Worm (Caenorhabditis elegans) whole organism, midembryonic: Measurements from ENCODE around the gene F09C12.8.
"Not testable (repeated sequence)": the region's sequence is repeated elsewhere in the genome, so short reads cannot be mapped to it uniquely, and the experiment has no call there.

ENCODE experiments used
- T22C8.4 ChIP-seq: fragments of 200-800 bp; sonication (Bioruptor generic); IDR thresholded peaks from 2 replicates; pipeline ENCODE4 v1.3.6; 2022; ENCODE audit warnings: missing genetic modification characterization, missing compliant biosample characterization
- cog-1 ChIP-seq: sonication (generic microtip); optimal IDR thresholded peaks from 2 replicates; lab custom pipeline; 2016; ENCODE audit warnings: missing genetic modification characterization, missing compliant biosample characterization
- flt-1 ChIP-seq: fragments of 200-800 bp; sonication (Bioruptor generic); IDR thresholded peaks from 2 replicates; pipeline ENCODE4 v1.3.6; 2022; ENCODE audit warnings: missing genetic modification characterization, missing compliant biosample characterization
- klf-2 ChIP-seq: fragments of 200-800 bp; sonication (Bioruptor generic); conservative IDR thresholded peaks from 2 replicates; pipeline ENCODE4 v1.3.6; 2022; ENCODE audit warnings: missing genetic modification reagents, missing genetic modification characterization, missing compliant biosample characterization
- med-1 ChIP-seq: sonication (generic microtip); optimal IDR thresholded peaks from 2 replicates; lab custom pipeline; 2017; ENCODE audit warnings: missing genetic modification characterization, mild to moderate bottlenecking, missing compliant biosample characterization, antibody characterized with exemption, missing genetic modification reagents; ENCODE audit not compliant: insufficient read depth
- ref-1 ChIP-seq: fragments of 200-800 bp; sonication (Bioruptor generic); conservative IDR thresholded peaks from 2 replicates; pipeline ENCODE4 v1.3.6; 2022; ENCODE audit warnings: missing genetic modification reagents, missing genetic modification characterization, missing compliant biosample characterization
- tab-1 ChIP-seq: fragments of 200-800 bp; sonication (Bioruptor generic); IDR thresholded peaks from 2 replicates; pipeline ENCODE4 v1.3.6; 2022; ENCODE audit warnings: missing genetic modification characterization, missing compliant biosample characterization
- ztf-23 ChIP-seq: fragments of 200-800 bp; sonication (Bioruptor generic); IDR thresholded peaks from 2 replicates; pipeline ENCODE4 v1.3.6; 2022; ENCODE audit warnings: missing genetic modification reagents, missing genetic modification characterization, missing compliant biosample characterization
- ztf-29 ChIP-seq: fragments of 200-800 bp; sonication (Bioruptor generic); IDR thresholded peaks from 2 replicates; pipeline ENCODE4 v1.3.6; 2022; ENCODE audit warnings: missing genetic modification reagents, missing genetic modification characterization, missing compliant biosample characterization

Gene F09C12.8

DNA sequence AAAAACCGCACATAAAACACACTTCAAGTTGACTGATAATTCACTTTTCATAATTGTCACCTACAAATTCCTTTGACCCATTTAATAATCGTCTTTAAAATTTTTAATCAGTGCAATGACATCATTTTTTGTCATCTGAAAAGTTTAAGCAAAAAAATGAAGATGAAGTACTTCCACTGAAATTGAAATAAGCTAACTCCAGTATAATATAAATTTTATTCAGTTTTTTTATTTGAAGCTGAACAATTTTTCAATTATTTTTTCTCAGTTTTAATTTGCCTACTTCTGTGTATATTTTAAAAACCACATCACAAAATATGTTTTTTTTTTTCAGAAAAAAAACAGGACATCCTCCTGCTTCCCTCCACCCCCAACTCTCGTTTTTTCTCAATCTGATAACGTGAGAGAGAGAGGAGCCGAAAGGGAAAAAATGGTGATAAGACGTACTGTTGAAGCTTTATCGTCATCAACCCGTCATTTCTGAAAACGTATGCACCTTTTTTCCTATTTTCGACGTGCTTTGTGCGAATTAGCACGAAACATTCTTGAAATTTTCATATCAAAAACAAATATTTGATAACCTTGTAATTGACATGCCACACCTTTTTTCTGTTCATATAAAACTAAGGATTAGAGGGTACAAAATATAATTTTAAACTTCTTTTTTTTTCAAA lies 8.3 kb upstream of the F09C12.8 start, which contains the start of the genes C04G6.11 and mpk-2:
Gene C04G6.11, minus strand, starts transcription at position 51 of the 674 bp plus-strand sequence.
Gene mpk-2, plus strand, starts transcription at position 335 of the 674 bp plus-strand sequence.
- TF ChIP-seq ref-1: no peak
- TF ChIP-seq T22C8.4 (GFP tag; lab: Robert Waterston, UW): no peak
- no peak for TF ChIP-seq cog-1 (tag; lab: Kevin White, UChicago)
- TF ChIP-seq med-1: no peak
- TF ChIP-seq ztf-29 (GFP tag; lab: Robert Waterston, UW): no peak
- no peak for TF ChIP-seq flt-1 (GFP tag; lab: Robert Waterston, UW)
- TF ChIP-seq klf-2: no peak
- TF ChIP-seq ztf-23 (GFP tag; lab: Robert Waterston, UW): no peak
- TF ChIP-seq tab-1 (GFP tag; lab: Robert Waterston, UW): no peak

ce11 chrII:5105020-5105419 lies 7.2 kb upstream of the F09C12.8 start:
- TF ChIP-seq ztf-29 (GFP tag; lab: Robert Waterston, UW) (peak; percentile 98), cog-1 (tag; lab: Kevin White, UChicago) (peak; percentile 91), klf-2 (peak; percentile 95), ref-1 (peak; percentile 97), flt-1 (GFP tag; lab: Robert Waterston, UW) (peak; percentile 99), med-1 (peak; percentile 90), T22C8.4 (GFP tag; lab: Robert Waterston, UW) (peak; percentile 94), tab-1 (GFP tag; lab: Robert Waterston, UW) (peak; percentile 98), ztf-23 (GFP tag; lab: Robert Waterston, UW) (peak; percentile 96)

DNA sequence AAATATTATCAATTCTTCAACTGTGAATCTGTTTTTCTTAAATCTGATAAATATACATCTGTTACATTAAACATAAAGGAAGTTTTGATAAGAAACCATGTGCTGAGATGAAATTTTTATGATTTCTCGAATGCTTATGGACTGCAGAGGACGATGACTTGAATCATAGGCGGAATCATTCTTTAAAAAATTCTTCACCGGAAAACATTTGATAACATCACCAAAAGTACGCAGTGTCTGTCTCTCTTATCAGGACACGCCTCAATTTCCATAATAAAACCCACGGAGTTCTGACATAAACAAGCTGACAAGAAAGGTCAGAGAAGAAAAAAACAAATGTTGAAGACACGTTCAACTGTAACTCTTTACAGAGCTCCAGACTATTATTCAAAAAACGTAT lies 2.5 kb upstream of the F09C12.8 start, which contains the start of gene F09C12.2:
Gene F09C12.2, plus strand, starts transcription at position 320 of the 400 bp plus-strand sequence.
- no peak for TF ChIP-seq med-1
- no peak for TF ChIP-seq ztf-29 (GFP tag; lab: Robert Waterston, UW)
- no peak for TF ChIP-seq flt-1 (GFP tag; lab: Robert Waterston, UW)
- no peak for TF ChIP-seq tab-1 (GFP tag; lab: Robert Waterston, UW)
- TF ChIP-seq T22C8.4 (GFP tag; lab: Robert Waterston, UW): no peak
- no peak for TF ChIP-seq ref-1
- no peak for TF ChIP-seq cog-1 (tag; lab: Kevin White, UChicago)
- TF ChIP-seq ztf-23 (GFP tag; lab: Robert Waterston, UW): no peak
- no peak for TF ChIP-seq klf-2

- TF ChIP-seq ztf-23 (GFP tag; lab: Robert Waterston, UW); flt-1 (GFP tag; lab: Robert Waterston, UW); cog-1 (tag; lab: Kevin White, UChicago): not testable (repeated sequence)
Observed at ce11 chrII:5115235-5115634, 3.1 kb downstream of the F09C12.8 start, which contains the start of gene msp-74. Gene msp-74 (minus strand): TSS chrII:5115335.

- no peak for TF ChIP-seq cog-1 (tag; lab: Kevin White, UChicago)
- TF ChIP-seq ztf-23 (GFP tag; lab: Robert Waterston, UW): no peak
- no peak for TF ChIP-seq klf-2
- TF ChIP-seq flt-1 (GFP tag; lab: Robert Waterston, UW): no peak
- TF ChIP-seq tab-1 (GFP tag; lab: Robert Waterston, UW): no peak
- TF ChIP-seq T22C8.4 (GFP tag; lab: Robert Waterston, UW): no peak
- no peak for TF ChIP-seq ztf-29 (GFP tag; lab: Robert Waterston, UW)
- no peak for TF ChIP-seq med-1
- no peak for TF ChIP-seq ref-1
Observed at ce11 chrII:5115733-5116132, 3.6 kb downstream of the F09C12.8 start, which contains the start of gene srsy-1. Gene srsy-1 (plus strand): TSS chrII:5116033.

DNA sequence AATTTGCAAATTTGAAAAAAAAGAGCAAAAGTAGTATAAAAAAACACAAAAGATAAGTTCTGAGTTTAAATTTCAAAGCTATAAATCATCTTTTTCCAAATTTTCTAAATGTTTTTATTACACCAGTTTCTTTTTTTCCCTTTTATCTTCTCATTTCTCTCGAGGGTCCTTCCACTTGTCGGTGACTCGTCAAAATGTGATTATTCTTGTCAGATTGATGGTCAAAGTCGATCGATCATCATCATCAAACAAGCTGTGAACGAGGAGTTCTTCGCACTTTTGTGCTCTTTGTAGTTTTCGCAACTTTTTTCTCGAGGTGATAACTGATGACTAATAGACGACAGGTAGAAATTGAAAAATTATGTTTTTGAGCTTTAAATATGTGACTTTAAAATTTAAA lies 8.4 kb downstream of the F09C12.8 start:
- TF ChIP-seq tab-1 (GFP tag; lab: Robert Waterston, UW) (no peak), klf-2 (no peak), cog-1 (tag; lab: Kevin White, UChicago) (no peak), ztf-29 (GFP tag; lab: Robert Waterston, UW) (no peak), T22C8.4 (GFP tag; lab: Robert Waterston, UW) (no peak), flt-1 (GFP tag; lab: Robert Waterston, UW) (no peak), ref-1 (no peak), med-1 (no peak), ztf-23 (GFP tag; lab: Robert Waterston, UW) (no peak)

DNA sequence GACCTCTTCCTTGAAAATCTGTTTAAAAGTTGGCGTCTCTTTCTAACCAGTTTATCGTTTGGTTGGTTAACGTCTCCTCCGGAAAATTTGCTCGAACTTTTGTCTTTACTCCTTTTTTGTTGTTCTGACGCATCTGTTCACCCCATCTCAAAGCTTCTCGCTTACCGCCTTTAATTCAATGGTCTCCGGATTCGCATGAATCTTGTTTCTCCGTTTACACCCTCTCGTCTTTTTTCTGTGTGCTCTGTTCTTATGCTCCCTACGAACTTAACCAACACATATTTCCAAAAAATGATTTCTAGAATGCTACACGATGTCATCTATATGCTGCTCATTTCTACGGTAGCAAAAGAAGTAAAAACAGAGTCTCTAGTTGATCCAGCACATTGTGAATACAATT lies 17.9 kb downstream of the F09C12.8 start, which contains the start of gene lgc-56:
Gene lgc-56, plus strand, starts transcription at position 301 of the 400 bp plus-strand sequence.
- no peak for TF ChIP-seq med-1
- no peak for TF ChIP-seq tab-1 (GFP tag; lab: Robert Waterston, UW)
- no peak for TF ChIP-seq flt-1 (GFP tag; lab: Robert Waterston, UW)
- no peak for TF ChIP-seq ztf-29 (GFP tag; lab: Robert Waterston, UW)
- TF ChIP-seq T22C8.4 (GFP tag; lab: Robert Waterston, UW): no peak
- no peak for TF ChIP-seq ztf-23 (GFP tag; lab: Robert Waterston, UW)
- no peak for TF ChIP-seq cog-1 (tag; lab: Kevin White, UChicago)
- TF ChIP-seq ref-1: no peak
- TF ChIP-seq klf-2: no peak

DNA sequence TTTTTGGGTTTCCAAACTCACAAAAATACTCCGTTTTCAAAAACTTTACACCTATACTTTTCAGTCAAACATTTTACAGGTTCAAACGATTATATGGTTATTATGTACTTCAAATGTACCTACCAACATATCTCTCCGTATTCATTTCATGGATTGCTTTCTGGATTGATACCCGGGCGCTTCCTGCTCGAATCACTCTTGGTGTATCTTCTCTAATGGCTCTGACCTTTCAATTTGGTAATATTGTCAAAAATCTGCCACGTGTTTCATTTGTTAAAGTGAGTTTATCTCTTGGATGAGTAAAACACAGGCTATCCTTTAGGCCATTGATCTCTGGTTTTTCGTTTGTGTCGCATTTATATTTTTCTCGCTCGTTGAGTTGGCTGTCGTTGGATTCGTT lies 19.6 kb downstream of the F09C12.8 start:
- no peak for TF ChIP-seq klf-2
- TF ChIP-seq flt-1 (GFP tag; lab: Robert Waterston, UW): no peak

ce11 chrII:5136296-5136767 lies 24.1 kb downstream of the F09C12.8 start, which contains the start of gene F58A6.2:
Gene F58A6.2 (plus strand): TSS chrII:5136717.
- TF ChIP-seq klf-2 (no peak), ref-1 (no peak), ztf-29 (GFP tag; lab: Robert Waterston, UW) (no peak), med-1 (no peak), cog-1 (tag; lab: Kevin White, UChicago) (no peak), tab-1 (GFP tag; lab: Robert Waterston, UW) (no peak), flt-1 (GFP tag; lab: Robert Waterston, UW) (no peak), T22C8.4 (GFP tag; lab: Robert Waterston, UW) (no peak), ztf-23 (GFP tag; lab: Robert Waterston, UW) (no peak)
